Worm (Caenorhabditis elegans): ENCODE data around the gene K06H6.2.

K06H6.2 gene

DNA sequence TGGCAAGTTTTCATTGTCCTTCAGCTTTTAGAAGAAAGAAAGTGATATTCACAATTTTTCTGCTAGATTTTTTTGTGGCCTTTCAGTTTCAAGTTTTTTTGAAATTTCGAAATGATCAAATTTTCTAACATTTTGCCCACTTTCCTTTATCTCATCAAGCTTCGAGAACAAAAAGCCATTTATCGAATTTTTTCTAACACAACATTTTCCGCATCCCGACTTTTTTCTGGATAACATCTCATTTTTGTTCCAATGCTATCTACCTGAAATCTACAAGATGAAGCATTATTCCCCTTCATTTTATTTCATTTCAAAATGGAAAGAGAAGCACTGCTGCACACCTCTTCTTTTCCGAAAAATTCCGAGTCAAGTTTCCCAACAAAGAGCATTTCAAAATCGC is 7.4 kb downstream of the K06H6.2 start, which contains the start of gene ZK488.5:
TSS of gene ZK488.5 (plus strand) at position 301 of the 400 bp plus-strand sequence.
- TF ChIP-seq sea-2 (GFP tag; optimal IDR thresholded peaks at IDR 0.05) (no peak), nhr-25 (tag; optimal IDR thresholded peaks at IDR 0.05) (no peak), ceh-82 (tag; optimal IDR thresholded peaks at IDR 0.05) (no peak), R02D3.7 (tag; optimal IDR thresholded peaks at IDR 0.05) (no peak), unc-39 (tag; optimal IDR thresholded peaks at IDR 0.05) (no peak), zag-1 (tag; optimal IDR thresholded peaks at IDR 0.05) (no peak), aly-2 (tag; optimal IDR thresholded peaks at IDR 0.05) (no peak), unc-62 (GFP tag; optimal IDR thresholded peaks at IDR 0.05) (no peak), ceh-28 (tag; optimal IDR thresholded peaks at IDR 0.05) (no peak), elt-1 (tag; optimal IDR thresholded peaks at IDR 0.05) (no peak), nhr-23 (tag; optimal IDR thresholded peaks at IDR 0.05) (no peak), hmg-11 (tag; optimal IDR thresholded peaks at IDR 0.05) (no peak), nhr-28 (tag; optimal IDR thresholded peaks at IDR 0.05) (no peak), ZK546.5 (tag; optimal IDR thresholded peaks at IDR 0.05) (no peak), mml-1 (tag; optimal IDR thresholded peaks at IDR 0.05) (no peak), nfya-1 (tag; optimal IDR thresholded peaks at IDR 0.05; ENCODE audit: insufficient read depth) (no peak), nhr-77 (tag; optimal IDR thresholded peaks at IDR 0.05) (no peak)

DNA sequence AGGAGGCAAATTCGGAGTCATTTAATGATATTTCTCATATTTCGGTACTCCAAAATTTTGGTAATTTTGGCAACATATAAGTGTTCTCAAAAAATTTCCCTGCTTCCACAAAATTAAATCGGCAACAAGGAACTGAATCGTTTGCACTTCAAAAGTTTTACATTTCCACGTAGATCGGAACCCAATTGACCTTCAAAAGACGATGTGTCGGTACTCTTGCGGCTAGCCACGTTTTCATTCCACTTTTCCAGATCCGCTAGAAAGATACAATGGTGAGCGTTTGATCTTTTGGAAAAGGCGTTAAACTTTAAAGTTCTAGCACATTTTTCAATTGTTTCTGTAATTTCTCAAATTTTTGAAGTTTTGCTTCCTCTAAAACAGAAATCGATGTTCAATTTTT is 11.4 kb downstream of the K06H6.2 start:
- TF ChIP-seq elt-1 (tag; optimal IDR thresholded peaks at IDR 0.05) (peak; percentile 88), nhr-23 (tag; optimal IDR thresholded peaks at IDR 0.05) (peak; percentile 59), nhr-25 (tag; optimal IDR thresholded peaks at IDR 0.05) (peak; percentile 40), ama-1 (optimal IDR thresholded peaks at IDR 0.05) (no peak)

DNA sequence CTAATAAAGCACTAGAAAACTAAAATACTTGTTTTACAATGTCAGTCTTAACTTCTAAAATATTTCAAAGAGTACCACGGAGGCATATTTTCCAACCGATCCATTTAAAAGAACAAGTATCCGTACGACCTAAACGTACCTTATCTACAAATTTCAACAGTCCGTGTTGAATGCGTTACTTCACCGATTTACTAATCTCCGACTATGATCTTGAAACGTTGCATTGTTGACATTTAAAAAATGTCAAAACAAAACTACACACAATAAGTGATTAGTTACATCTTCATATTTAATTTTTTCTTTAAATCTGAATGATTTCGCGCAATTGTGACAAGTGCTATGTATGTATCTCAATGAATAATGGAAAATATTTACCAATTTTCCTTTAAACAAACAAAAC is 12.3 kb downstream of the K06H6.2 start:
- TF ChIP-seq elt-1 (tag; optimal IDR thresholded peaks at IDR 0.05) (peak; percentile 85), eor-1 (tag; optimal IDR thresholded peaks at IDR 0.05) (no peak), nhr-23 (tag; optimal IDR thresholded peaks at IDR 0.05) (peak; percentile 58)

DNA sequence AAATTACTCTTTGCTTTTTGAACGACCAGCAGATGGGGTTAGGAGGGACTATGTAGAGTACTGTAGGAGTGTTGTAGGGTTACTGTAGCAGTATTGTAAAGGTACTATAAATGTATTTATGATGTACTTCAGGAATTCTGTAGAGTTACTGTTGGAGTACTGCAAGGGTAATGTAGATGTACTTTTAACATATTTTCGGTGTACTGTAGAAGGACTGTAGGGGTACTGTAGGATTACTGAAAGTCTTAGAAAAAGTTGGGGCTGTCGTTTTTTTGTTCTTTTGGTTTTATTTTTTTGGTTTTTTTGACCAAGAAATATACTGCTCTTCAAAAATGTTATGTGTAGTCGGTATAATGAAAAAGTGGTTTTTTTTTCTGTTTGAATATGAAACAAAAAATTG is 13.1 kb downstream of the K06H6.2 start:
- TF ChIP-seq ZK546.5 (tag; optimal IDR thresholded peaks at IDR 0.05) (no peak), jun-1 (tag; optimal IDR thresholded peaks at IDR 0.05) (no peak), ztf-4 (tag; optimal IDR thresholded peaks at IDR 0.05) (no peak), ceh-9 (tag; optimal IDR thresholded peaks at IDR 0.05) (no peak), eor-1 (tag; optimal IDR thresholded peaks at IDR 0.05) (no peak), mml-1 (tag; optimal IDR thresholded peaks at IDR 0.05) (no peak), nhr-77 (tag; optimal IDR thresholded peaks at IDR 0.05) (no peak), elt-3 (tag; optimal IDR thresholded peaks at IDR 0.05) (no peak), ceh-16 (tag; optimal IDR thresholded peaks at IDR 0.05) (no peak), lin-15B (tag; optimal IDR thresholded peaks at IDR 0.05) (no peak), snpc-4 (tag; optimal IDR thresholded peaks at IDR 0.05) (no peak), nhr-11 (tag; optimal IDR thresholded peaks at IDR 0.05) (no peak)

DNA sequence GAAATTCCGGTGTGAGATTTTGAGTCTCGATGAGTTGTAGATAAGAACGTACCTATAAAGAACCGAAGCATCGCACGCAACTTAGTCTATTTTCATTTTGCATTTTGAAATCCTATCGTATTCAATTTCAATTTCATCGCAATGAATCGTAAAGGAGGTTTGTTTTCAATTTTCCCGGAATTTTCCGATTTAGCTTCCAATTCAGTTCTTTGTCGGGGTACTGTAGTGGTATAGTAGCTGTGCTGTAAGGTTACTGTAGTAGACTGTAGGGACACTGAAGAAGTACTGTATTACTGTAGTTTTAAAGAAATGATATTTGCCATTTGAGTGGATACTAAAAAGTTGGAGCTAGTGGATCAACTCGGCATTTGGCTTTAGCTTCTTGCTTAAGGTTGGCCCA is 14.2 kb downstream of the K06H6.2 start:
- TF ChIP-seq mdl-1 (tag; optimal IDR thresholded peaks at IDR 0.05) (no peak), sea-2 (GFP tag; optimal IDR thresholded peaks at IDR 0.05) (no peak), fkh-10 (GFP tag; optimal IDR thresholded peaks at IDR 0.05) (no peak), jun-1 (tag; optimal IDR thresholded peaks at IDR 0.05) (no peak)

DNA sequence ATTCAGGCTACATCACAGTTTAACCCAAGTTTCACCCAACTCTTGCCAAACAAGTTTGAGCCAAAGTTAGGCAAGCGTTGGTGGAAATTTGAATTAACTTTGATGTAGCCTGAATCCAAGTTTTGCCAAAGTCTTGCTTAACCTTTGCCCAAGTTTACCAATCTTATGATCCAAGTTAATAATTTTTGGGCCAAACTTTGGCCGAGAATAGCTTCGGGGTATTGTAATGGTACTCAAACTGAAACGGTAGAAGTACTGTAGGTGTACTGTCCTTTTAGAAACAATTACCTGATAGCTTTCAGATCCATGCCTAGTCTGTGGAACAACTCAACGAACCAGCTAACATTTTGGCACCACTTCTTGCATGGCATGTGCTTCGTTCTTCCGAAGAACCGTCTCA is 14.7 kb downstream of the K06H6.2 start, which contains the start of gene nhr-251:
TSS of gene nhr-251 (plus strand) at position 301 of the 400 bp plus-strand sequence.
- TF ChIP-seq ama-1 (optimal IDR thresholded peaks at IDR 0.05): no peak
- no peak for TF ChIP-seq nhr-12 (tag; optimal IDR thresholded peaks at IDR 0.05)
- TF ChIP-seq ceh-16 (tag; optimal IDR thresholded peaks at IDR 0.05): no peak
- TF ChIP-seq lin-39 (tag; optimal IDR thresholded peaks at IDR 0.05): no peak

DNA sequence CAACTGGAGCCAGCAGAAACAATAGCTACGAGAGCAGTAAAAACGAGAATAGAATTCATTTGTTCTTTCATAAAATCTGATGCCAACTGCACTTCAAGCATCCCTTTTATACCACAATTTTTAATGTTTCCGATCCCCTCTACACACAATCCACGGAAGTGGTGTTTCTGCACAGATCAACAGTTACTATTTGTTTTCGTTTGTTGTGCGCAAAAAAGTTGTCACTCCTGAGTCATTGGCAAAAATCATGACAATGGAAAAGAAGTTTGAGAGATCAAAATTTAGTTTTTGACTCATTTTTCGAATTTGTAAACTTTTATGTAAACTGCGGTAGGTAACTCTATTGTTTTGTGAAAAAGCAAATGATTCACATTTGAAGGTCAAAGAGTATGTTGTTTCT is 18.5 kb downstream of the K06H6.2 start, which contains the start of gene srlf-37:
TSS of gene srlf-37 (minus strand) at position 101 of the 400 bp plus-strand sequence.
- no peak for TF ChIP-seq pqm-1 (tag; optimal IDR thresholded peaks at IDR 0.05)
- TF ChIP-seq ceh-28 (tag; optimal IDR thresholded peaks at IDR 0.05): no peak
- no peak for TF ChIP-seq egl-27 (tag; optimal IDR thresholded peaks at IDR 0.05)

Data from whole organism, L3 larva.